Worm (Caenorhabditis elegans): ENCODE results near the gene mttu-1.

DNA sequence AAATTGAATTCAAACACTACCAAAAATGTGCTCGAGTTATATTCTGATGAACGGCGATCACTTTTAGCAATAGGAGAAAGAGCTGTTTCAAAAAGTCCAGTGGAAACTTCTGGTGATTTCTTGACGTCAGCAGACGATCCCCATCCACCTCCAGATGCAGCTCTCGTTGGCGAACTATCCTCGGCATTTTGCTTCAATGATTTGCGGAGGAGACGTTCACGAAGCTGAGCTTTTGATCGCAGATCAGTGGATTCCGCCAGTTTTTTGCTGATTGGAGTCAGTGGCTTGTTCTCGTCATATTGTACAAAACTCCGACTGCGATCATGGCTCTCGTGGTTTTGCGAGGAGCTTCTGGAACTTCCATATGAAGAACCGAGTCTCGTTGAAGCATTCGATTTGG, 39.5 kb upstream of the mttu-1 start:
- TF ChIP-seq dao-5 (tag; optimal IDR thresholded peaks at IDR 0.05) (no peak), him-1 (tag; optimal IDR thresholded peaks at IDR 0.05) (no peak), W03F9.2 (tag; optimal IDR thresholded peaks at IDR 0.05) (no peak)

Data from whole organism, L4/young adult.